Fruit fly (Drosophila melanogaster) whole organism, pupa: ENCODE results near the gene Scm.

Source experiments
- CG10348 ChIP-seq: fragments of 200-800 bp; sonication (Bioruptor generic); IDR thresholded peaks from 2 replicates; pipeline ENCODE4 v1.3.6; 2022; ENCODE audit warnings: missing biosample characterization, missing genetic modification characterization
- CG12605 ChIP-seq: fragments of 200-800 bp; sonication (Bioruptor generic); IDR thresholded peaks from 2 replicates; pipeline ENCODE4 v1.3.6; 2022; ENCODE audit warnings: missing biosample characterization, missing genetic modification characterization
- CG13204 ChIP-seq: fragments of 200-800 bp; sonication (Bioruptor generic); optimal IDR thresholded peaks from 2 replicates; lab custom pipeline; 2018; ENCODE audit warnings: missing biosample characterization, mild to moderate bottlenecking, missing genetic modification characterization, moderate library complexity
- CG14655 ChIP-seq: fragments of 200-800 bp; sonication (Bioruptor generic); optimal IDR thresholded peaks from 3 replicates; lab custom pipeline; 2017; ENCODE audit warnings: mild to moderate bottlenecking, missing biosample characterization, missing genetic modification reagents, missing genetic modification characterization
- CG15710 ChIP-seq: fragments of 200-800 bp; sonication (Bioruptor generic); optimal IDR thresholded peaks from 2 replicates; lab custom pipeline; 2018; ENCODE audit warnings: missing biosample characterization, mild to moderate bottlenecking, missing genetic modification characterization, moderate library complexity
- CG17806 ChIP-seq: fragments of 200-800 bp; sonication (Bioruptor generic); optimal IDR thresholded peaks from 2 replicates; lab custom pipeline; 2018; ENCODE audit warnings: missing biosample characterization, mild to moderate bottlenecking, missing genetic modification characterization, moderate library complexity
- CG32121 ChIP-seq: fragments of 200-800 bp; sonication (Bioruptor generic); IDR thresholded peaks from 2 replicates; pipeline ENCODE4 v1.3.6; 2022; ENCODE audit warnings: missing biosample characterization, missing genetic modification characterization
- CG34367 ChIP-seq: fragments of 200-800 bp; sonication (Bioruptor generic); optimal IDR thresholded peaks from 2 replicates; lab custom pipeline; 2018; ENCODE audit warnings: missing biosample characterization, mild to moderate bottlenecking, missing genetic modification characterization
- CG4496 ChIP-seq: fragments of 200-800 bp; sonication (Bioruptor generic); IDR thresholded peaks from 3 replicates; pipeline ENCODE4 v1.3.6; 2022; ENCODE audit warnings: missing biosample characterization, missing genetic modification characterization
- CG8159 ChIP-seq: fragments of 200-800 bp; sonication (Bioruptor generic); optimal IDR thresholded peaks from 3 replicates; lab custom pipeline; 2018; ENCODE audit warnings: missing biosample characterization, mild to moderate bottlenecking, missing genetic modification characterization, moderate library complexity
- CG8301 ChIP-seq: fragments of 200-800 bp; sonication (Bioruptor generic); optimal IDR thresholded peaks from 2 replicates; lab custom pipeline; 2018; ENCODE audit warnings: missing biosample characterization, mild to moderate bottlenecking, missing genetic modification characterization
- CG9948 ChIP-seq: fragments of 200-800 bp; sonication (Bioruptor generic); optimal IDR thresholded peaks from 2 replicates; lab custom pipeline; 2018; ENCODE audit warnings: missing biosample characterization, mild to moderate bottlenecking, missing genetic modification characterization, moderate library complexity
- D1 ChIP-seq: fragments of 200-800 bp; sonication (Bioruptor generic); optimal IDR thresholded peaks from 2 replicates; lab custom pipeline; 2018; ENCODE audit warnings: missing biosample characterization, mild to moderate bottlenecking, missing genetic modification characterization, moderate library complexity
- EcR ChIP-seq: fragments of 200-800 bp; sonication (Bioruptor generic); optimal IDR thresholded peaks from 3 replicates; lab custom pipeline; 2019; ENCODE audit warnings: missing biosample characterization, missing genetic modification characterization, mild to moderate bottlenecking, moderate library complexity, missing genetic modification reagents
- Ets98B ChIP-seq: fragments of 200-800 bp; sonication (Bioruptor generic); IDR thresholded peaks from 2 replicates; pipeline ENCODE4 v1.3.6; 2022; ENCODE audit warnings: missing biosample characterization, missing genetic modification characterization
- Pif1A ChIP-seq: fragments of 200-800 bp; sonication (Bioruptor generic); optimal IDR thresholded peaks from 3 replicates; lab custom pipeline; 2016; ENCODE audit warnings: missing biosample characterization, missing genetic modification characterization
- Pif1B ChIP-seq: fragments of 200-800 bp; sonication (Bioruptor generic); optimal IDR thresholded peaks from 3 replicates; lab custom pipeline; 2016; ENCODE audit warnings: missing biosample characterization, missing genetic modification characterization
- Snoo ChIP-seq: fragments of 200-800 bp; sonication (Bioruptor generic); optimal IDR thresholded peaks from 3 replicates; lab custom pipeline; 2017; ENCODE audit warnings: missing biosample characterization, mild to moderate bottlenecking, missing genetic modification characterization, inconsistent platforms
- fd96Ca ChIP-seq: fragments of 200-800 bp; sonication (Bioruptor generic); IDR thresholded peaks from 3 replicates; pipeline ENCODE4 v1.3.6; 2022; ENCODE audit warnings: missing biosample characterization, missing genetic modification characterization
- gl ChIP-seq: fragments of 200-800 bp; sonication (Bioruptor generic); optimal IDR thresholded peaks from 2 replicates; lab custom pipeline; 2018; ENCODE audit warnings: missing biosample characterization, mild to moderate bottlenecking, missing genetic modification characterization
- rn ChIP-seq: fragments of 200-800 bp; sonication (Bioruptor generic); IDR thresholded peaks from 2 replicates; pipeline ENCODE4 v1.3.6; 2022; ENCODE audit warnings: missing biosample characterization, missing genetic modification characterization

The Scm gene

dm6 chr3R:9643977-9644376 is 6.6 kb upstream of the Scm start:
- TF ChIP-seq CG14655 (GFP tag; lab: Kevin White, UChicago): no peak
- no peak for TF ChIP-seq rn (GFP tag; lab: Robert Waterston, UW)
- no peak for TF ChIP-seq Pif1B (GFP tag; lab: Kevin White, UChicago)
- no peak for TF ChIP-seq Pif1A (GFP tag; lab: Kevin White, UChicago)
- TF ChIP-seq Ets98B: no peak
- no peak for TF ChIP-seq CG4496 (GFP tag; lab: Robert Waterston, UW)
- no peak for TF ChIP-seq CG8159 (tag; lab: Kevin White, UChicago)
- no peak for TF ChIP-seq CG10348
- TF ChIP-seq CG8301 (tag; lab: Kevin White, UChicago): no peak
- TF ChIP-seq EcR (GFP tag; lab: Kevin White, UChicago): no peak
- no peak for TF ChIP-seq CG13204 (GFP tag; lab: Kevin White, UChicago)
- no peak for TF ChIP-seq CG17806 (tag; lab: Kevin White, UChicago)
- TF ChIP-seq CG12605 (GFP tag; lab: Robert Waterston, UW): no peak
- TF ChIP-seq Snoo (tag; lab: Kevin White, UChicago): no peak
- no peak for TF ChIP-seq CG15710 (tag; lab: Kevin White, UChicago)
- no peak for TF ChIP-seq D1 (tag; lab: Kevin White, UChicago)
- TF ChIP-seq CG32121 (GFP tag; lab: Robert Waterston, UW): no peak
- no peak for TF ChIP-seq CG34367
- TF ChIP-seq CG9948: no peak
- TF ChIP-seq fd96Ca: no peak

dm6 chr3R:9640313-9640712 is 2.9 kb upstream of the Scm start:
- no peak for TF ChIP-seq Pif1A (GFP tag; lab: Kevin White, UChicago)
- TF ChIP-seq Snoo (tag; lab: Kevin White, UChicago): no peak
- TF ChIP-seq Pif1B (GFP tag; lab: Kevin White, UChicago): no peak
- TF ChIP-seq CG17806 (tag; lab: Kevin White, UChicago): no peak
- no peak for TF ChIP-seq D1 (tag; lab: Kevin White, UChicago)

dm6 chr3R:9637882-9638281 is 471 bp upstream of the Scm start, which contains the start of gene Dh44:
Gene Dh44, plus strand, starts transcription at chr3R:9638182.
- TF ChIP-seq CG34367 (no peak), Snoo (tag; lab: Kevin White, UChicago) (no peak), CG10348 (no peak), CG13204 (GFP tag; lab: Kevin White, UChicago) (no peak), CG14655 (GFP tag; lab: Kevin White, UChicago) (no peak), CG8159 (tag; lab: Kevin White, UChicago) (no peak), CG4496 (GFP tag; lab: Robert Waterston, UW) (no peak), Pif1A (GFP tag; lab: Kevin White, UChicago) (no peak), CG8301 (tag; lab: Kevin White, UChicago) (no peak), EcR (GFP tag; lab: Kevin White, UChicago) (no peak), D1 (tag; lab: Kevin White, UChicago) (no peak), rn (GFP tag; lab: Robert Waterston, UW) (no peak), gl (tag; lab: Kevin White, UChicago) (no peak), Ets98B (no peak), CG15710 (tag; lab: Kevin White, UChicago) (no peak)
- TF ChIP-seq, all 21 proteins: peak for 0

- no peak for TF ChIP-seq CG10348
- TF ChIP-seq Pif1B (GFP tag; lab: Kevin White, UChicago): no peak
- TF ChIP-seq CG34367: no peak
- TF ChIP-seq rn (GFP tag; lab: Robert Waterston, UW): no peak
- no peak for TF ChIP-seq gl (tag; lab: Kevin White, UChicago)
- TF ChIP-seq CG8159 (tag; lab: Kevin White, UChicago): no peak
- no peak for TF ChIP-seq CG8301 (tag; lab: Kevin White, UChicago)
- no peak for TF ChIP-seq CG32121 (GFP tag; lab: Robert Waterston, UW)
- TF ChIP-seq CG14655 (GFP tag; lab: Kevin White, UChicago): no peak
These were observed 5.1 kb downstream of the Scm start for dm6 chr3R:9632110-9632921.

- TF ChIP-seq D1 (tag; lab: Kevin White, UChicago): no peak
- no peak for TF ChIP-seq EcR (GFP tag; lab: Kevin White, UChicago)
- no peak for TF ChIP-seq Pif1A (GFP tag; lab: Kevin White, UChicago)
- no peak for TF ChIP-seq Ets98B
- TF ChIP-seq CG8159 (tag; lab: Kevin White, UChicago): no peak
- TF ChIP-seq fd96Ca: no peak
- TF ChIP-seq gl (tag; lab: Kevin White, UChicago): no peak
- TF ChIP-seq Snoo (tag; lab: Kevin White, UChicago): no peak
- TF ChIP-seq rn (GFP tag; lab: Robert Waterston, UW): no peak
- TF ChIP-seq CG32121 (GFP tag; lab: Robert Waterston, UW): no peak
- no peak for TF ChIP-seq CG9948
- no peak for TF ChIP-seq CG12605 (GFP tag; lab: Robert Waterston, UW)
- no peak for TF ChIP-seq CG17806 (tag; lab: Kevin White, UChicago)
- no peak for TF ChIP-seq CG10348
- TF ChIP-seq CG4496 (GFP tag; lab: Robert Waterston, UW): no peak
- no peak for TF ChIP-seq CG8301 (tag; lab: Kevin White, UChicago)
- TF ChIP-seq CG13204 (GFP tag; lab: Kevin White, UChicago): no peak
- TF ChIP-seq CG34367: no peak
- TF ChIP-seq CG14655 (GFP tag; lab: Kevin White, UChicago): no peak
These were observed 5.8 kb downstream of the Scm start, which contains the start of gene SpdS for dm6 chr3R:9631564-9631963. Gene SpdS, plus strand, starts transcription at chr3R:9631641.
